In the genomic region with DNA sequence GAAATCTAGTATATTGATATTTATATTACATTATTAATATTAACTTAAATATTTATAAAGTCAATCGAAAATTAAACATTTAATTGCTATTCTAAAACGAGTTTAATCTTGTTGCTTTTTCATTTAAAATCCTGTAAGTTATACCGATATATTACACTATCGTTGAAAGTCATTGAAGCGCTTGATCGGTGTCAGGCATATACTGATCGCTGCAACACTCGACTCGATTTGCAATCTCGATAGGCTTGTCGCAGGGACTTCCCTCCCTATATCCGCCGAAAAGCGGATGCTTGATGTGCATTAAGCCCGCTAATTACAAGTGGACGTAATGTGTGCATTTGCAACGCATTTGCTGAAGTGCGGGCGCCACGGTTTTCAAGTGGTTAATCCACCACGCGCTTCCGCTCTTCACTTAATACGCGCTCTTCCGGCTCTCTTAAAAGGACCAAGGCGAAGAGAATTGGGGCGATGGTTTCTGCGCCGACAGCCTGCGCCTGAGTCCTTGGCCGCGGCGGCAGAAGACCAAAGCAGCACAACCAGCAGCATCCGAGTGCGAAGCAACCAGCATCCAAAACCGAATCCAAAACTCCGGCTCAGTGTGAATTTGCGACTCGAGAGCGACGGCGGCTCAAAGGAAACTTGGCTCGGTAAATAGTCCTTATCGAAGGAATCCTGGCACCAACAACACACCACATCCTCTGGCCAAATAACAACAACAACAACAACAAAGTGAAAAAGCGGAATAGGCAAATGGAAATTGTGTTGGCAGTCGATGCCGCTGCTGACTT, we compare ENCODE assay signal across 1 fruit fly cellular context.
TF ChIP-seq lines count a peak whose summit lies in the region.

CG42613 (plus strand) TSS at position 279 of the 788 bp plus-strand sequence.

TF ChIP-seq in whole organism, embryonic, 481 proteins besides CTCF, POLR2A, EP300 and RAD21 (continued from another document and continues in another):
- TF ChIP-seq Doc3 (GFP tag; IDR thresholded peaks at IDR 0.05; lab: Robert Waterston, UW; ENCODE audit: partially characterized antibody) (peak; percentile 69), nau (GFP tag; optimal IDR thresholded peaks at IDR 0.05; lab: Kevin White, UChicago) (peak; percentile 66), hb (GFP tag; IDR thresholded peaks at IDR 0.05; lab: Robert Waterston, UW; ENCODE audit: partially characterized antibody) (no peak), CG10147 (GFP tag; optimal IDR thresholded peaks at IDR 0.05; lab: Kevin White, UChicago) (peak; percentile 15), CG7987 (GFP tag; optimal IDR thresholded peaks at IDR 0.05; lab: Kevin White, UChicago) (peak; percentile 93), CG11695 (GFP tag; IDR thresholded peaks at IDR 0.05; lab: Robert Waterston, UW) (0 out of 3 replicates have a peak, but pooled peaks have one; percentile 23), CoRest (tag; optimal IDR thresholded peaks at IDR 0.05; lab: Kevin White, UChicago) (peak; percentile 71), tio (GFP tag; optimal IDR thresholded peaks at IDR 0.05; lab: Kevin White, UChicago) (peak; percentile 56), Gsc (GFP tag; IDR thresholded peaks at IDR 0.05; lab: Robert Waterston, UW) (no peak), cad (GFP tag; optimal IDR thresholded peaks at IDR 0.05; lab: Kevin White, UChicago) (no peak), Sox102F (GFP tag; optimal IDR thresholded peaks at IDR 0.05; lab: Kevin White, UChicago) (peak; percentile 17), az2 (GFP tag; optimal IDR thresholded peaks at IDR 0.05; lab: Kevin White, UChicago) (no peak), kay (GFP tag; optimal IDR thresholded peaks at IDR 0.05; lab: Kevin White, UChicago) (no peak), trem (tag; optimal IDR thresholded peaks at IDR 0.05; lab: Kevin White, UChicago) (peak; percentile 36), CG9727 (GFP tag; optimal IDR thresholded peaks at IDR 0.05; lab: Kevin White, UChicago) (peak; percentile 78), CG11723 (GFP tag; optimal IDR thresholded peaks at IDR 0.05; lab: Kevin White, UChicago) (peak; percentile 57), CG17328 (GFP tag; IDR thresholded peaks at IDR 0.05; lab: Robert Waterston, UW) (peak; percentile 85), mam (GFP tag; optimal IDR thresholded peaks at IDR 0.05; lab: Kevin White, UChicago) (peak; percentile 36), Awh (GFP tag; IDR thresholded peaks at IDR 0.05; lab: Robert Waterston, UW) (peak; percentile 42; the same call in 1 of the 2 replicates), inv (GFP tag; IDR thresholded peaks at IDR 0.05; lab: Robert Waterston, UW; ENCODE audit: partially characterized antibody) (0 out of 2 replicates have a peak, but pooled peaks have one; percentile 42), Fer3 (tag; optimal IDR thresholded peaks at IDR 0.05; lab: Kevin White, UChicago) (peak; percentile 69), otp (GFP tag; IDR thresholded peaks at IDR 0.05; lab: Robert Waterston, UW) (peak; percentile 77; the same call in 2 of the 3 replicates), CG14965 (GFP tag; optimal IDR thresholded peaks at IDR 0.05; lab: Kevin White, UChicago; ENCODE audit: borderline replicate concordance) (peak; percentile 57), ara (GFP tag; IDR thresholded peaks at IDR 0.05; lab: Robert Waterston, UW) (peak; percentile 73), E2f1 (GFP tag; IDR thresholded peaks at IDR 0.05; lab: Robert Waterston, UW) (peak; percentile 45), CG2712 (tag; optimal IDR thresholded peaks at IDR 0.05; lab: Kevin White, UChicago) (peak; percentile 44), CG9215 (GFP tag; IDR thresholded peaks at IDR 0.05; lab: Robert Waterston, UW) (no peak), jumu (GFP tag; optimal IDR thresholded peaks at IDR 0.05; lab: Kevin White, UChicago) (peak; percentile 48), ewg (GFP tag; optimal IDR thresholded peaks at IDR 0.05; lab: Kevin White, UChicago) (peak; percentile 61), CG30431 (GFP tag; optimal IDR thresholded peaks at IDR 0.05; lab: Kevin White, UChicago) (peak; percentile 52), Hr51 (GFP tag; optimal IDR thresholded peaks at IDR 0.05; lab: Kevin White, UChicago) (peak; percentile 43 to 44), Nf-YB (GFP tag; optimal IDR thresholded peaks at IDR 0.05; lab: Kevin White, UChicago) (no peak), ro (GFP tag; IDR thresholded peaks at IDR 0.05; lab: Robert Waterston, UW) (peak; percentile 18; the same call in 1 of the 2 replicates), CG17612 (GFP tag; IDR thresholded peaks at IDR 0.05; lab: Robert Waterston, UW) (peak; percentile 22; the same call in 1 of the 2 replicates), Taf1 (GFP tag; IDR thresholded peaks at IDR 0.05; lab: Robert Waterston, UW) (0 out of 2 replicates have a peak, but pooled peaks have one; percentile 18), Spps (tag; optimal IDR thresholded peaks at IDR 0.05; lab: Kevin White, UChicago) (peak; percentile 36), corto (GFP tag; optimal IDR thresholded peaks at IDR 0.05; lab: Kevin White, UChicago) (no peak), CG31441 (GFP tag; IDR thresholded peaks at IDR 0.05; lab: Robert Waterston, UW) (peak; percentile 68), Eip74EF (GFP tag; optimal IDR thresholded peaks at IDR 0.05; lab: Kevin White, UChicago) (no peak), ci (GFP tag; IDR thresholded peaks at IDR 0.05; lab: Robert Waterston, UW) (peak; percentile 94), pb (GFP tag; optimal IDR thresholded peaks at IDR 0.05; lab: Kevin White, UChicago) (peak; percentile 81), CG15269 (tag; optimal IDR thresholded peaks at IDR 0.05; lab: Kevin White, UChicago) (peak; percentile 57), E2f2 (GFP tag; IDR thresholded peaks at IDR 0.05; lab: Robert Waterston, UW) (peak; percentile 61), CG13424 (tag; optimal IDR thresholded peaks at IDR 0.05; lab: Kevin White, UChicago) (no peak), Myb (GFP tag; optimal IDR thresholded peaks at IDR 0.05; lab: Kevin White, UChicago) (peak; percentile 46), CG12236 (GFP tag; optimal IDR thresholded peaks at IDR 0.05; lab: Kevin White, UChicago) (peak; percentile 58), org-1 (GFP tag; optimal IDR thresholded peaks at IDR 0.05; lab: Kevin White, UChicago) (peak; percentile 50), CG4707 (GFP tag; optimal IDR thresholded peaks at IDR 0.05; lab: Kevin White, UChicago) (peak; percentile 64), CG18262 (tag; optimal IDR thresholded peaks at IDR 0.05; lab: Kevin White, UChicago) (peak; percentile 29), Dip2 (GFP tag; IDR thresholded peaks at IDR 0.05; lab: Robert Waterston, UW) (no peak), CG5180 (GFP tag; optimal IDR thresholded peaks at IDR 0.05; lab: Kevin White, UChicago) (peak; percentile 57), CG10543 (GFP tag; optimal IDR thresholded peaks at IDR 0.05; lab: Kevin White, UChicago) (no peak), CG8089 (GFP tag; optimal IDR thresholded peaks at IDR 0.05; lab: Kevin White, UChicago) (peak; percentile 78), sd (tag; optimal IDR thresholded peaks at IDR 0.05; lab: Kevin White, UChicago) (no peak), slbo (GFP tag; IDR thresholded peaks at IDR 0.05; lab: Robert Waterston, UW) (peak; percentile 81), CG13287 (GFP tag; IDR thresholded peaks at IDR 0.05; lab: Robert Waterston, UW; ENCODE audit: partially characterized antibody) (0 out of 2 replicates have a peak, but pooled peaks have one; percentile 56), row (GFP tag; IDR thresholded peaks at IDR 0.05; lab: Robert Waterston, UW) (0 out of 3 replicates have a peak, but pooled peaks have one; percentile 48), sim (GFP tag; IDR thresholded peaks at IDR 0.05; lab: Robert Waterston, UW) (no peak), CG1792 (GFP tag; optimal IDR thresholded peaks at IDR 0.05; lab: Kevin White, UChicago) (no peak), kah (GFP tag; optimal IDR thresholded peaks at IDR 0.05; lab: Kevin White, UChicago) (no peak), Poxn (GFP tag; IDR thresholded peaks at IDR 0.05; lab: Robert Waterston, UW) (no peak), CG8944 (GFP tag; optimal IDR thresholded peaks at IDR 0.05; lab: Kevin White, UChicago) (peak; percentile 20), CG9817 (tag; optimal IDR thresholded peaks at IDR 0.05; lab: Kevin White, UChicago) (peak; percentile 62), pan (optimal IDR thresholded peaks at IDR 0.05; lab: Kevin White, UChicago) (no peak), pan (GFP tag; optimal IDR thresholded peaks at IDR 0.05 in 1 of 2, IDR thresholded peaks at IDR 0.05 in 1 of 2) (peak in 1 of 2 experiments; percentile 40), CG4360 (GFP tag; IDR thresholded peaks at IDR 0.05; lab: Robert Waterston, UW) (peak; percentile 42; the same call in 1 of the 2 replicates), cas (GFP tag; IDR thresholded peaks at IDR 0.05; lab: Robert Waterston, UW) (no peak), Opbp (GFP tag; IDR thresholded peaks at IDR 0.05; lab: Robert Waterston, UW; ENCODE audit: partially characterized antibody) (peak; percentile 74), Aef1 (GFP tag; IDR thresholded peaks at IDR 0.05; lab: Robert Waterston, UW) (peak; percentile 53; the same call in 2 of the 3 replicates), CG17359 (tag; optimal IDR thresholded peaks at IDR 0.05; lab: Kevin White, UChicago) (peak; percentile 72), gro (GFP tag; optimal IDR thresholded peaks at IDR 0.05; lab: Kevin White, UChicago) (no peak), knrl (GFP tag; IDR thresholded peaks at IDR 0.05; lab: Robert Waterston, UW; ENCODE audit: partially characterized antibody) (no peak), CG2875 (GFP tag; optimal IDR thresholded peaks at IDR 0.05; lab: Kevin White, UChicago) (peak; percentile 67), bcd (GFP tag; optimal IDR thresholded peaks at IDR 0.05; lab: Kevin White, UChicago) (peak; percentile 86), CG6683 (GFP tag; optimal IDR thresholded peaks at IDR 0.05; lab: Kevin White, UChicago) (peak; percentile 24), CG13894 (tag; optimal IDR thresholded peaks at IDR 0.05; lab: Kevin White, UChicago) (no peak), CG1647 (GFP tag; optimal IDR thresholded peaks at IDR 0.05; lab: Kevin White, UChicago) (no peak), run (tag; optimal IDR thresholded peaks at IDR 0.05; lab: Kevin White, UChicago) (no peak), CG16863 (GFP tag; optimal IDR thresholded peaks at IDR 0.05; lab: Kevin White, UChicago) (no peak), CG10959 (GFP tag; IDR thresholded peaks at IDR 0.05; lab: Robert Waterston, UW) (peak; percentile 63; the same call in 1 of the 2 replicates), Hr3 (GFP tag; optimal IDR thresholded peaks at IDR 0.05; lab: Kevin White, UChicago) (peak; percentile 93), pho (GFP tag; optimal IDR thresholded peaks at IDR 0.05; lab: Kevin White, UChicago) (peak; percentile 28), ase (GFP tag; IDR thresholded peaks at IDR 0.05; lab: Robert Waterston, UW) (peak; percentile 71), Max (GFP tag; optimal IDR thresholded peaks at IDR 0.05; lab: Kevin White, UChicago) (peak; percentile 55), trh (GFP tag; optimal IDR thresholded peaks at IDR 0.05; lab: Kevin White, UChicago) (no peak), Trl (optimal IDR thresholded peaks at IDR 0.05; lab: Kevin White, UChicago) (peak; percentile 21 to 36), Trl (GFP tag; optimal IDR thresholded peaks at IDR 0.05; lab: Kevin White, UChicago) (peak; percentile 79), gcm (GFP tag; optimal IDR thresholded peaks at IDR 0.05; lab: Kevin White, UChicago) (peak; percentile 48), rib (GFP tag; IDR thresholded peaks at IDR 0.05; lab: Robert Waterston, UW) (0 out of 2 replicates have a peak, but pooled peaks have one; percentile 8), CG3281 (GFP tag; optimal IDR thresholded peaks at IDR 0.05; lab: Kevin White, UChicago) (peak; percentile 79), cg (GFP tag; optimal IDR thresholded peaks at IDR 0.05; lab: Kevin White, UChicago) (no peak), ranshi (GFP tag; IDR thresholded peaks at IDR 0.05; lab: Robert Waterston, UW) (peak; percentile 50), Ssrp (tag; optimal IDR thresholded peaks at IDR 0.05; lab: Kevin White, UChicago) (peak; percentile 26), Camta (GFP tag; optimal IDR thresholded peaks at IDR 0.05; lab: Kevin White, UChicago) (peak; percentile 44), CG3065 (GFP tag; optimal IDR thresholded peaks at IDR 0.05; lab: Kevin White, UChicago) (peak; percentile 2), CG12942 (GFP tag; optimal IDR thresholded peaks at IDR 0.05; lab: Kevin White, UChicago) (peak; percentile 34), Hr39 (optimal IDR thresholded peaks at IDR 0.05; lab: Kevin White, UChicago) (no peak), Mrtf (GFP tag; IDR thresholded peaks at IDR 0.05; lab: Robert Waterston, UW) (no peak), CG4730 (GFP tag; IDR thresholded peaks at IDR 0.05; lab: Robert Waterston, UW) (peak; percentile 55), nom (GFP tag; optimal IDR thresholded peaks at IDR 0.05; lab: Kevin White, UChicago) (peak; percentile 58), CG10321 (GFP tag; IDR thresholded peaks at IDR 0.05; lab: Robert Waterston, UW) (peak; percentile 60), Nf-YA (GFP tag; IDR thresholded peaks at IDR 0.05; lab: Robert Waterston, UW) (peak; percentile 64; the same call in 1 of the 2 replicates), gsb (GFP tag; IDR thresholded peaks at IDR 0.05; lab: Robert Waterston, UW) (no peak), Tbp (GFP tag; optimal IDR thresholded peaks at IDR 0.05; lab: Kevin White, UChicago) (no peak), ken (GFP tag; IDR thresholded peaks at IDR 0.05; lab: Robert Waterston, UW) (peak; percentile 68; the same call in 2 of the 3 replicates), vnd (GFP tag; IDR thresholded peaks at IDR 0.05; lab: Robert Waterston, UW; ENCODE audit: partially characterized antibody) (no peak), CG30020 (tag; optimal IDR thresholded peaks at IDR 0.05; lab: Kevin White, UChicago) (peak; percentile 40), CG12299 (tag; optimal IDR thresholded peaks at IDR 0.05; lab: Kevin White, UChicago) (no peak), toy (GFP tag; IDR thresholded peaks at IDR 0.05; lab: Robert Waterston, UW) (peak; percentile 32; the same call in 1 of the 2 replicates), phol (tag; optimal IDR thresholded peaks at IDR 0.05; lab: Kevin White, UChicago) (peak; percentile 69), Neu2 (GFP tag; optimal IDR thresholded peaks at IDR 0.05; lab: Kevin White, UChicago; ENCODE audit: borderline replicate concordance) (no peak), dmrt11E (tag; optimal IDR thresholded peaks at IDR 0.05; lab: Kevin White, UChicago) (peak; percentile 56), CG31365 (tag; optimal IDR thresholded peaks at IDR 0.05; lab: Kevin White, UChicago) (peak; percentile 69), CG17568 (GFP tag; optimal IDR thresholded peaks at IDR 0.05; lab: Kevin White, UChicago) (peak; percentile 63), Dll (GFP tag; IDR thresholded peaks at IDR 0.05; lab: Robert Waterston, UW; ENCODE audit: partially characterized antibody) (peak; percentile 72; the same call in 3 of the 4 replicates), CG11093 (GFP tag; IDR thresholded peaks at IDR 0.05; lab: Robert Waterston, UW) (no peak), CG3847 (GFP tag; IDR thresholded peaks at IDR 0.05; lab: Robert Waterston, UW) (peak; percentile 34), tx (GFP tag; optimal IDR thresholded peaks at IDR 0.05; lab: Kevin White, UChicago) (no peak)
